Worm (Caenorhabditis elegans) whole organism, early embryonic: ENCODE results near the gene T09F5.1.

Source experiments
- B0310.2 ChIP-seq: sonication (generic microtip); optimal IDR thresholded peaks from 2 replicates; lab custom pipeline; 2016; ENCODE audit warnings: mild to moderate bottlenecking, missing genetic modification characterization, missing compliant biosample characterization
- F13C5.2 ChIP-seq: sonication (generic microtip); optimal IDR thresholded peaks from 2 replicates; lab custom pipeline; 2017; ENCODE audit warnings: mild to moderate bottlenecking, missing genetic modification characterization, inconsistent platforms, missing compliant biosample characterization
- aly-1 ChIP-seq: sonication (generic microtip); optimal IDR thresholded peaks from 2 replicates; lab custom pipeline; 2016; ENCODE audit warnings: missing genetic modification characterization, missing compliant biosample characterization
- ama-1 ChIP-seq: fragments of 150-350 bp; optimal IDR thresholded peaks from 2 replicates; lab custom pipeline; 2014
- ceh-13 ChIP-seq: fragments of 200-800 bp; sonication (Bioruptor generic); optimal IDR thresholded peaks from 2 replicates; lab custom pipeline; 2018; ENCODE audit warnings: mild to moderate bottlenecking, missing genetic modification characterization, missing compliant biosample characterization
- ceh-36 ChIP-seq: sonication (generic microtip); optimal IDR thresholded peaks from 2 replicates; lab custom pipeline; 2016; ENCODE audit warnings: missing genetic modification characterization, inconsistent platforms, missing compliant biosample characterization
- ets-7 ChIP-seq: sonication (generic microtip); optimal IDR thresholded peaks from 2 replicates; lab custom pipeline; 2016; ENCODE audit warnings: missing genotype, missing genetic modification characterization, missing compliant biosample characterization
- flt-1 ChIP-seq: fragments of 200-800 bp; sonication (Bioruptor generic); IDR thresholded peaks from 2 replicates; pipeline ENCODE4 v1.3.6; 2022; ENCODE audit warnings: missing genetic modification characterization, missing compliant biosample characterization
- hmbx-1 ChIP-seq: sonication (generic microtip); optimal IDR thresholded peaks from 2 replicates; lab custom pipeline; 2016; ENCODE audit warnings: mild to moderate bottlenecking, missing genetic modification characterization, missing compliant biosample characterization
- hmg-4 ChIP-seq: fragments of 200-800 bp; sonication (Bioruptor generic); optimal IDR thresholded peaks from 2 replicates; lab custom pipeline; 2018; ENCODE audit warnings: mild to moderate bottlenecking, missing genetic modification characterization, missing compliant biosample characterization
- hnd-1 ChIP-seq: sonication (generic microtip); optimal IDR thresholded peaks from 2 replicates; lab custom pipeline; 2016; ENCODE audit warnings: missing genetic modification characterization, missing compliant biosample characterization
- pes-1 ChIP-seq: fragments of 200-800 bp; sonication (Bioruptor generic); IDR thresholded peaks from 2 replicates; pipeline ENCODE4 v1.3.6; 2022; ENCODE audit warnings: missing genetic modification reagents, missing genetic modification characterization, missing compliant biosample characterization
- scrt-1 ChIP-seq: fragments of 200-800 bp; sonication (Bioruptor generic); IDR thresholded peaks from 2 replicates; pipeline ENCODE4 v1.3.6; 2022; ENCODE audit warnings: missing genetic modification characterization, missing compliant biosample characterization
- sea-1 ChIP-seq: fragments of 200-800 bp; sonication (Bioruptor generic); conservative IDR thresholded peaks from 2 replicates; pipeline ENCODE4 v1.3.6; 2022; ENCODE audit warnings: missing genetic modification characterization, missing compliant biosample characterization
- tbx-11 ChIP-seq: fragments of 200-800 bp; sonication (Bioruptor generic); IDR thresholded peaks from 2 replicates; pipeline ENCODE4 v1.3.6; 2022; ENCODE audit warnings: missing genetic modification characterization, missing compliant biosample characterization
- tbx-37 ChIP-seq: fragments of 200-800 bp; sonication (Bioruptor generic); conservative IDR thresholded peaks from 2 replicates; pipeline ENCODE4 v1.3.6; 2022; ENCODE audit warnings: missing genetic modification reagents, missing genetic modification characterization, missing compliant biosample characterization
- tra-4 ChIP-seq: sonication (generic microtip); optimal IDR thresholded peaks from 2 replicates; lab custom pipeline; 2017; ENCODE audit warnings: missing genetic modification characterization, missing compliant biosample characterization

T09F5.1 gene

DNA sequence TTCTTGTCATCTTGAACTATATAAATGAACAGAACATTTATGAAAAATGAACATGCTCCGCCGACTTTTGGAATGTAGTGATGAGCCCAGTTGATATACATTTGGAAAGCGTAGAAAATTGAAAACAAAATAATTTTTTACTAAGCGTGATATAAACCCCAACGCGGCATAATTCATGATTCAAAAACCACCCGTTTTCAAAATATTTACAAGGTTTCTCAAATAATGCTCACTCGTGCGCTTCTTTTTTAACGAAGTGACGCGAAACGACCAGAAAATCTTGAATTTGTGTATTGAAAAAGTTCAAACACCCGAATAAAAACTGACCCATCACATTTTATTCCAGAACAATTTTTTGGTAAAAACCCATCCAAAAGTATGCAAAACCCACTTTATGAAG, 21.5 kb upstream of the T09F5.1 start, which contains the start of gene srj-27:
srj-27 (minus strand) TSS at position 101 of the 400 bp plus-strand sequence.
- TF ChIP-seq ceh-13 (GFP tag; lab: Kevin White, UChicago): no peak
- no peak for TF ChIP-seq scrt-1 (GFP tag; lab: Robert Waterston, UW)
- no peak for TF ChIP-seq ceh-36 (tag; lab: Kevin White, UChicago)

DNA sequence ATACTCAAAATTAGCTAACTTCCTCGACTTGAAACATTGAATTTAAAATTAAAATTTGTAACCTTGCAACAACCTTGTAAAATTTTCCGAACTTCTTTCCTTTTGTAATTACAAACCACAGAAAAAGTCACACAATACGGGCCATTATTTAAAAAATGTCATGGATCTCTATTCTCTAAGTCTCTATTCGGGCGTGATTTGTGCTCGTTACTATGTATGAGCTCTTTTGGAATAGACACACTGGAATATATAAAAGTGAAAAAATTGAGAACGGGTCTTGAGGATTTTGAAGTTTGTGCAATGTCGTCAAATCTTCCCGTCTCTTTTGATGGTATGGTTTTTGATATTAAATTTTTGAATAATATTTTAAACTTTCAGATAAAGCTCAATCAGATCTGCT, 20.9 kb upstream of the T09F5.1 start, which contains the start of gene srr-7:
srr-7 (plus strand) TSS at position 301 of the 400 bp plus-strand sequence.
- TF ChIP-seq ets-7 (tag; lab: Kevin White, UChicago) (no peak), ama-1 (no peak), tra-4 (tag; lab: Kevin White, UChicago) (no peak), ceh-13 (GFP tag; lab: Kevin White, UChicago) (no peak), tbx-37 (no peak), hnd-1 (no peak), sea-1 (GFP tag; lab: Robert Waterston, UW) (no peak), hmbx-1 (tag; lab: Kevin White, UChicago) (no peak), B0310.2 (tag; lab: Kevin White, UChicago) (no peak), tbx-11 (GFP tag; lab: Robert Waterston, UW) (no peak), F13C5.2 (no peak), ceh-36 (tag; lab: Kevin White, UChicago) (no peak), aly-1 (tag; lab: Kevin White, UChicago) (no peak), hmg-4 (no peak), pes-1 (GFP tag; lab: Robert Waterston, UW) (no peak), scrt-1 (GFP tag; lab: Robert Waterston, UW) (no peak), flt-1 (GFP tag; lab: Robert Waterston, UW) (no peak)

DNA sequence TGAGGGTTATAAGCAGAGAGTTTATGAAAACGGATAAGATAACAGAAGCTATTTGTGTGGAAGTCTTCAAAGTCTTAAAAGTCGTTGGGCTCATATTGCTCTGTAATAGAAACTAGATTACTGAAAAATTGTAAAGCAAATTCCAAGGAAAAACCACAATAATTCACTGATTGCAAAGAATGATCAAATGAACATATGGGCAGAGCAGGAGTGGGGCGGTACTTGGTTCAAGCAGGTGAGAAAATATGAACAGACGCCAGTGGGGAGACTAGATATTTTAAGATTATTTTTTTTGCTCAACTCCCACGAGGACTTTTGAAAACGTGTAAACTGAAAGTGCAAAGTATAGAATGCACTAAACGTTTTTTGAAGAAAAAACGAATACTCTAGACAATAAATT, 16.5 kb upstream of the T09F5.1 start, which contains the start of gene str-171:
str-171 (minus strand) TSS at position 101 of the 400 bp plus-strand sequence.
- TF ChIP-seq hmg-4: no peak
- TF ChIP-seq flt-1 (GFP tag; lab: Robert Waterston, UW): no peak
- no peak for TF ChIP-seq F13C5.2
- TF ChIP-seq tbx-11 (GFP tag; lab: Robert Waterston, UW): no peak
- no peak for TF ChIP-seq hmbx-1 (tag; lab: Kevin White, UChicago)
- TF ChIP-seq aly-1 (tag; lab: Kevin White, UChicago): no peak
- TF ChIP-seq pes-1 (GFP tag; lab: Robert Waterston, UW): no peak
- no peak for TF ChIP-seq ets-7 (tag; lab: Kevin White, UChicago)
- TF ChIP-seq tra-4 (tag; lab: Kevin White, UChicago): no peak
- TF ChIP-seq B0310.2 (tag; lab: Kevin White, UChicago): no peak
- TF ChIP-seq ama-1: no peak

DNA sequence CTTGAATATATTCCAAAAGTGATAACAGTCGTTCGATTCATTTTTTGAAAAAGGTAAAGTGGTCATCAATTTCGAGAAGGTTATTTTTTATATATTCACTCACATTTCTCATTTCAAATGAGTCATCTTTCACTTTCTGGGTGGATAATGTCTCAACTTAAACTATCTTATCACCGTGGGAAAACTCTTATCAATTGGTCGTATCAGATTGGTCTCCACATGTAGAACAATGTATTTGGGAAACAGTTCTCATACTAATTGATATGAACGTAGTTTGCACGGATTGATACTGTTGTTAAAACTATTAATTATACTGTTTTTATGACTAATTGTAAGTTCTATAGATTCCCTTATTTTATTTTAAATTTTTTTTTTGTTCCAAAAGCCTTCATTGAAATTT, 15.1 kb upstream of the T09F5.1 start:
- TF ChIP-seq hnd-1 (no peak), ama-1 (no peak), sea-1 (GFP tag; lab: Robert Waterston, UW) (no peak), B0310.2 (tag; lab: Kevin White, UChicago) (no peak), tra-4 (tag; lab: Kevin White, UChicago) (no peak), flt-1 (GFP tag; lab: Robert Waterston, UW) (no peak), ceh-36 (tag; lab: Kevin White, UChicago) (no peak), tbx-37 (no peak), F13C5.2 (no peak), ceh-13 (GFP tag; lab: Kevin White, UChicago) (no peak), ets-7 (tag; lab: Kevin White, UChicago) (no peak), pes-1 (GFP tag; lab: Robert Waterston, UW) (no peak), scrt-1 (GFP tag; lab: Robert Waterston, UW) (no peak), hmbx-1 (tag; lab: Kevin White, UChicago) (no peak)

DNA sequence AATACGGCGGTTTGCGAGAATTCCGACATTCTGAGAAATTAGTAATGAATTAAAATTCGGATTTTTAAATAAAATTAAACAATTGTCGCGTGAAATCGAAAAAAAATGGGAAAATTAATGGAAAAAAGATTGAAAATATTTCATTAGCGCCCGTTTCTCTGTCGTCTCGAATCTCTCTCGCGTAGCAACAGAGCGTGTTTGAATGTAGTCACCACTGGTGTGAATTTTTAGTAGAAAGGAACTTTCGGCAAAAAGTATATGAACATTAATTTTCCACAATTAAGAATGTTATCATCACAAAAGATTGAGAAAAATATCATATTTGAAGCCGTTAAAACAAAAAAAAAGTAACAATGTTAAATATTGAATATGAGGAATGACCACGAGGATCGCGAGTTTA, 12.1 kb upstream of the T09F5.1 start, which contains the start of gene aipl-1:
aipl-1 (minus strand) TSS at position 30 of the 400 bp plus-strand sequence.
- TF ChIP-seq tbx-37 (peak; percentile 42; the same call in 1 of the 2 replicates), pes-1 (GFP tag; lab: Robert Waterston, UW) (no peak), ceh-13 (GFP tag; lab: Kevin White, UChicago) (no peak)

DNA sequence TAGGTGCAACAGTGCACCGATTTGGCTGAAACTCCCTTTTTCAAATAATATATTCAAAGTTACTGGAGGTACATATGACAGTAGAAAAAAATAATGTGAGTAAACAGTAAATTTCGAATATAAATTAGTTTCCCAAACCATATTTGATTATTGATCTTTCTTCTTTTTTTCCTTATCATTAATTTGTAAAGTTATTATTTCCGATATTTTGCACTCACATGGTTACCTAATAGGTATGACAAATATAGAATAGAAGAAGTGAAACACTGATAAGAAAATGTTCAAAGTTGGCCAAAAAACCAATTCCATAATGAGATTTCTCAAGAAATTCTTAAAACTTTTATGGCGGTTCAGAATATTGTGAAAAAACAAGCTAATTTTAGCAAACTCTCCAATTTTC, 9.1 kb upstream of the T09F5.1 start:
- TF ChIP-seq B0310.2 (tag; lab: Kevin White, UChicago): no peak
- no peak for TF ChIP-seq scrt-1 (GFP tag; lab: Robert Waterston, UW)
- TF ChIP-seq aly-1 (tag; lab: Kevin White, UChicago): no peak
- TF ChIP-seq tbx-11 (GFP tag; lab: Robert Waterston, UW): no peak
- no peak for TF ChIP-seq tra-4 (tag; lab: Kevin White, UChicago)
- TF ChIP-seq F13C5.2: no peak
- no peak for TF ChIP-seq hmbx-1 (tag; lab: Kevin White, UChicago)
- TF ChIP-seq ama-1: no peak
- TF ChIP-seq hnd-1: no peak
- no peak for TF ChIP-seq pes-1 (GFP tag; lab: Robert Waterston, UW)

DNA sequence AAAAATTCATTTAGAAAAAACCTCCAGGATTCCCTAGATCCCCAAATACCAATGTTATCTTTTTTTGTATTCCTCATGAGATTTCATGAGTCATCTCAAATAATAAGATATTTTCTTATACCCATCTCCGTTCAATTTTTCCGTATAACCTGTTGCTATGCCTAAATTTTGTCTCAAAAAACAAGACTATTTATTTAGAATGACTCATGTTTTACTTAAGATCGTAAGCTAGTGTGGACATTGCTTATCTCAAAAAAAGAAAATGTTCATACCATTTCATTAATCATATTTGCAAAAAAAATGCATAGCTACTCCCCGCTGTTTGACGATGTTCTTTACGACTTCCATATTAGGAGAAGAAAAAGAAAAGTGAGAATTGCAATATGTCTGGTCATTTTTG, 8.7 kb upstream of the T09F5.1 start, which contains the start of gene K08F9.3:
K08F9.3 (plus strand) TSS at position 301 of the 400 bp plus-strand sequence.
- no peak for TF ChIP-seq B0310.2 (tag; lab: Kevin White, UChicago)
- TF ChIP-seq tbx-37: no peak
- no peak for TF ChIP-seq aly-1 (tag; lab: Kevin White, UChicago)
- TF ChIP-seq pes-1 (GFP tag; lab: Robert Waterston, UW): no peak
- TF ChIP-seq tra-4 (tag; lab: Kevin White, UChicago): no peak
- TF ChIP-seq ceh-36 (tag; lab: Kevin White, UChicago): no peak
- no peak for TF ChIP-seq ets-7 (tag; lab: Kevin White, UChicago)
- TF ChIP-seq scrt-1 (GFP tag; lab: Robert Waterston, UW): no peak
- no peak for TF ChIP-seq hmbx-1 (tag; lab: Kevin White, UChicago)
- no peak for TF ChIP-seq tbx-11 (GFP tag; lab: Robert Waterston, UW)
- TF ChIP-seq F13C5.2: no peak
- TF ChIP-seq hmg-4: no peak
- TF ChIP-seq sea-1 (GFP tag; lab: Robert Waterston, UW): no peak
- TF ChIP-seq ceh-13 (GFP tag; lab: Kevin White, UChicago): no peak
- TF ChIP-seq ama-1: no peak
